Fruit fly (Drosophila melanogaster): ENCODE results near the gene G6P.

G6P gene

dm6 chr2L:2856960-2857584 lies 41.5 kb upstream of the G6P start, which contains the start of gene CG2991 (continued):
- no peak for TF ChIP-seq Vsx2 (GFP tag; optimal IDR thresholded peaks at IDR 0.05; ENCODE audit: partially characterized antibody)
- TF ChIP-seq Myc (optimal IDR thresholded peaks at IDR 0.05), result no peak

dm6 chr2L:2855773-2856615 lies 40.4 kb upstream of the G6P start, which contains the start of the genes CG3104 and RpS21:
Gene CG3104 (minus strand): TSS chr2L:2855778.
Gene RpS21 (plus strand): TSS chr2L:2856070.
- TF ChIP-seq fru (GFP tag; optimal IDR thresholded peaks at IDR 0.05), result peak; percentile 75
- TF ChIP-seq GATAd (GFP tag; optimal IDR thresholded peaks at IDR 0.05), result peak; percentile 51
- TF ChIP-seq Abd-B (GFP tag; optimal IDR thresholded peaks at IDR 0.05), result no peak
- peak; percentile 70 for TF ChIP-seq sv (GFP tag; optimal IDR thresholded peaks at IDR 0.05)
- peak; percentile 69 for TF ChIP-seq psq (GFP tag; optimal IDR thresholded peaks at IDR 0.05)
- peak; percentile 25 for TF ChIP-seq jim (GFP tag; optimal IDR thresholded peaks at IDR 0.05)
- TF ChIP-seq br (GFP tag; optimal IDR thresholded peaks at IDR 0.05), result peak; percentile 81
- peak; percentile 29 for TF ChIP-seq Jra (GFP tag; optimal IDR thresholded peaks at IDR 0.05)
- peak; percentile 88 for TF ChIP-seq CG9705 (GFP tag; optimal IDR thresholded peaks at IDR 0.05)
- TF ChIP-seq pan (optimal IDR thresholded peaks at IDR 0.05), result no peak
- TF ChIP-seq OdsH (GFP tag; optimal IDR thresholded peaks at IDR 0.05), result peak; percentile 73
- TF ChIP-seq Dfd (GFP tag; optimal IDR thresholded peaks at IDR 0.05), result no peak
- peak; percentile 84 for TF ChIP-seq Sp1 (GFP tag; optimal IDR thresholded peaks at IDR 0.05)
- no peak for TF ChIP-seq dsf (GFP tag; optimal IDR thresholded peaks at IDR 0.05; ENCODE audit: borderline replicate concordance)
- TF ChIP-seq Hr78 (GFP tag; optimal IDR thresholded peaks at IDR 0.05), result no peak
- TF ChIP-seq CrebA (GFP tag; optimal IDR thresholded peaks at IDR 0.05; ENCODE audit: borderline replicate concordance), result peak; percentile 4
- TF ChIP-seq dl (GFP tag; optimal IDR thresholded peaks at IDR 0.05; ENCODE audit: insufficient read depth in 1 of 2, partially characterized antibody in 2 of 2), result no peak
- TF ChIP-seq CG32264 (GFP tag; optimal IDR thresholded peaks at IDR 0.05), result no peak
- peak; percentile 91 for TF ChIP-seq rgr (GFP tag; optimal IDR thresholded peaks at IDR 0.05)
- no peak for TF ChIP-seq usp (GFP tag; optimal IDR thresholded peaks at IDR 0.05)
- peak; percentile 38 for TF ChIP-seq tai (GFP tag; optimal IDR thresholded peaks at IDR 0.05)
- TF ChIP-seq HLH106 (tag; optimal IDR thresholded peaks at IDR 0.05), result peak; percentile 82
- no peak for TF ChIP-seq Dif (GFP tag; optimal IDR thresholded peaks at IDR 0.05; ENCODE audit: partially characterized antibody)
- TF ChIP-seq Mio (GFP tag; optimal IDR thresholded peaks at IDR 0.05), result peak; percentile 77
- TF ChIP-seq brk (GFP tag; optimal IDR thresholded peaks at IDR 0.05), result peak; percentile 4
- no peak for TF ChIP-seq Vsx2 (GFP tag; optimal IDR thresholded peaks at IDR 0.05; ENCODE audit: partially characterized antibody)
- TF ChIP-seq Rel (GFP tag; optimal IDR thresholded peaks at IDR 0.05), result no peak
- TF ChIP-seq Rel (tag; optimal IDR thresholded peaks at IDR 0.05), result peak; percentile 53
- peak in 1 of 2 experiments; percentile 81 for TF ChIP-seq foxo (GFP tag; optimal IDR thresholded peaks at IDR 0.05)
- TF ChIP-seq lola (GFP tag; optimal IDR thresholded peaks at IDR 0.05), result no peak
- TF ChIP-seq Myc (optimal IDR thresholded peaks at IDR 0.05), result peak; percentile 78
- TF ChIP-seq sage (GFP tag; optimal IDR thresholded peaks at IDR 0.05), result peak; percentile 52
- peak; percentile 84 for TF ChIP-seq h (GFP tag; optimal IDR thresholded peaks at IDR 0.05)
- TF ChIP-seq dmrt93B (GFP tag; optimal IDR thresholded peaks at IDR 0.05), result peak; percentile 89
- TF ChIP-seq Hr83 (GFP tag; optimal IDR thresholded peaks at IDR 0.05; ENCODE audit: poor library complexity, severe bottlenecking), result peak; percentile 87
- TF ChIP-seq woc (GFP tag; optimal IDR thresholded peaks at IDR 0.05), result peak; percentile 59
- peak; percentile 73 for TF ChIP-seq ey (GFP tag; optimal IDR thresholded peaks at IDR 0.05)
- peak; percentile 83 for TF ChIP-seq Hnf4 (GFP tag; optimal IDR thresholded peaks at IDR 0.05)
- no peak for TF ChIP-seq N (GFP tag; optimal IDR thresholded peaks at IDR 0.05)
